Fruit fly (Drosophila melanogaster): ENCODE data around the gene neur.
A peak's percentile ranks its signal among the peaks of the same experiment; 100 is the strongest.

- peak; percentile 62 for TF ChIP-seq CG8632 (GFP tag; optimal IDR thresholded peaks at IDR 0.05)
- no peak for TF ChIP-seq Gug (GFP tag; IDR thresholded peaks at IDR 0.05)
- TF ChIP-seq vri (GFP tag; optimal IDR thresholded peaks at IDR 0.05) = peak; percentile 85
- peak; percentile 23 for TF ChIP-seq Met (GFP tag; optimal IDR thresholded peaks at IDR 0.05)
- TF ChIP-seq dsx (GFP tag; optimal IDR thresholded peaks at IDR 0.05; ENCODE audit: poor library complexity, severe bottlenecking) = peak; percentile 68
- peak; percentile 38 for TF ChIP-seq Eip93F (GFP tag; optimal IDR thresholded peaks at IDR 0.05)
Observed at dm6 chr3R:9047561-9048465, 8.5 kb upstream of the neur start, which contains the start of gene Rel.
